Fruit fly (Drosophila melanogaster) whole organism, prepupa: ENCODE data around the gene TrpRS.

Source experiments
- Blimp-1 ChIP-seq: fragments of 200-800 bp; sonication (Bioruptor generic); optimal IDR thresholded peaks from 3 replicates; lab custom pipeline; 2017; ENCODE audit warnings: missing biosample characterization, missing genetic modification characterization, mild to moderate bottlenecking, moderate library complexity, missing genetic modification reagents
- CG10631 ChIP-seq: fragments of 200-800 bp; sonication (Bioruptor generic); optimal IDR thresholded peaks from 2 replicates; lab custom pipeline; 2016; ENCODE audit warnings: missing biosample characterization, missing genetic modification characterization
- CG10669 ChIP-seq: fragments of 200-800 bp; sonication (Bioruptor generic); optimal IDR thresholded peaks from 3 replicates; lab custom pipeline; 2018; ENCODE audit warnings: missing biosample characterization, mild to moderate bottlenecking, missing genetic modification characterization, moderate library complexity
- CG11762 ChIP-seq: fragments of 200-800 bp; sonication (Bioruptor generic); optimal IDR thresholded peaks from 3 replicates; lab custom pipeline; 2016; ENCODE audit warnings: missing biosample characterization, missing genetic modification characterization; ENCODE audit not compliant: insufficient read depth
- CG11902 ChIP-seq: fragments of 200-800 bp; sonication (Bioruptor generic); optimal IDR thresholded peaks from 3 replicates; lab custom pipeline; 2016; ENCODE audit warnings: missing biosample characterization, missing genetic modification characterization
- CG15336 ChIP-seq: fragments of 200-800 bp; sonication (Bioruptor generic); IDR thresholded peaks from 2 replicates; pipeline ENCODE4 v1.3.6; 2022; ENCODE audit warnings: missing biosample characterization, missing genetic modification characterization
- CG3032 ChIP-seq: fragments of 200-800 bp; optimal IDR thresholded peaks from 2 replicates; lab custom pipeline; 2019; ENCODE audit warnings: missing biosample characterization, mild to moderate bottlenecking, missing genetic modification characterization, moderate library complexity
- CG31627 ChIP-seq: fragments of 200-800 bp; sonication (Bioruptor generic); optimal IDR thresholded peaks from 3 replicates; lab custom pipeline; 2016; ENCODE audit warnings: missing biosample characterization, missing genetic modification characterization
- CG34406 ChIP-seq: fragments of 200-800 bp; sonication (Bioruptor generic); optimal IDR thresholded peaks from 3 replicates; lab custom pipeline; 2016; ENCODE audit warnings: missing biosample characterization, missing genetic modification characterization
- CG3919 ChIP-seq: fragments of 200-800 bp; sonication (Bioruptor generic); optimal IDR thresholded peaks from 3 replicates; lab custom pipeline; 2016; ENCODE audit warnings: missing biosample characterization, missing genetic modification characterization
- CG6163 ChIP-seq: fragments of 200-800 bp; sonication (Bioruptor generic); IDR thresholded peaks from 3 replicates; pipeline ENCODE4 v1.3.6; 2022; ENCODE audit warnings: missing biosample characterization, missing genetic modification characterization
- CG6792 ChIP-seq: fragments of 200-800 bp; sonication (Bioruptor generic); optimal IDR thresholded peaks from 3 replicates; lab custom pipeline; 2016; ENCODE audit warnings: missing biosample characterization, missing genetic modification characterization
- CG6808 ChIP-seq: fragments of 200-800 bp; sonication (Bioruptor generic); optimal IDR thresholded peaks from 3 replicates; lab custom pipeline; 2017; ENCODE audit warnings: missing biosample characterization, missing genetic modification characterization, mild to moderate bottlenecking, moderate library complexity, missing genetic modification reagents
- CG7368 ChIP-seq: fragments of 200-800 bp; sonication (Bioruptor generic); optimal IDR thresholded peaks from 3 replicates; lab custom pipeline; 2016; ENCODE audit warnings: missing biosample characterization, missing genetic modification characterization
- CG8119 ChIP-seq: fragments of 200-800 bp; sonication (Bioruptor generic); IDR thresholded peaks from 3 replicates; pipeline ENCODE4 v1.3.6; 2022; ENCODE audit warnings: missing biosample characterization, missing genetic modification characterization
- CG8319 ChIP-seq: fragments of 200-800 bp; sonication (Bioruptor generic); optimal IDR thresholded peaks from 3 replicates; lab custom pipeline; 2016; ENCODE audit warnings: missing biosample characterization, missing genetic modification characterization
- CG8632 ChIP-seq: fragments of 200-800 bp; sonication (Bioruptor generic); optimal IDR thresholded peaks from 3 replicates; lab custom pipeline; 2016; ENCODE audit warnings: missing biosample characterization, missing genetic modification characterization
- CG9139 ChIP-seq: fragments of 200-800 bp; sonication (Bioruptor generic); optimal IDR thresholded peaks from 3 replicates; lab custom pipeline; 2017; ENCODE audit warnings: missing biosample characterization, mild to moderate bottlenecking, missing genetic modification characterization
- Eip75B ChIP-seq: fragments of 200-800 bp; sonication (Bioruptor generic); optimal IDR thresholded peaks from 3 replicates; lab custom pipeline; 2016; ENCODE audit warnings: missing biosample characterization, missing genetic modification characterization
- Eip78C ChIP-seq: fragments of 200-800 bp; sonication (Bioruptor generic); peaks from one replicate; lab custom pipeline; 2016; ENCODE audit warnings: missing biosample characterization, missing genetic modification characterization
- Eip93F ChIP-seq: fragments of 200-800 bp; sonication (Bioruptor generic); optimal IDR thresholded peaks from 2 replicates; lab custom pipeline; 2016; ENCODE audit warnings: missing biosample characterization, mild to moderate bottlenecking, missing genetic modification characterization
- Ets21C ChIP-seq: fragments of 200-800 bp; sonication (Bioruptor generic); optimal IDR thresholded peaks from 3 replicates; lab custom pipeline; 2016; ENCODE audit warnings: missing biosample characterization, missing genetic modification characterization
- Ets96B ChIP-seq: fragments of 200-800 bp; optimal IDR thresholded peaks from 2 replicates; lab custom pipeline; 2019; ENCODE audit warnings: missing biosample characterization, mild to moderate bottlenecking, missing genetic modification characterization, moderate library complexity
- Gug ChIP-seq: fragments of 200-800 bp; sonication (Bioruptor generic); IDR thresholded peaks from 2 replicates; pipeline ENCODE4 v1.3.6; 2022; ENCODE audit warnings: missing biosample characterization, missing genetic modification characterization
- Lpt ChIP-seq: fragments of 200-800 bp; sonication (Bioruptor generic); optimal IDR thresholded peaks from 3 replicates; lab custom pipeline; 2016; ENCODE audit warnings: missing biosample characterization, missing genetic modification characterization
- Met ChIP-seq: fragments of 200-800 bp; sonication (Bioruptor generic); optimal IDR thresholded peaks from 3 replicates; lab custom pipeline; 2016; ENCODE audit warnings: missing biosample characterization, missing genetic modification characterization
- OdsH ChIP-seq: fragments of 200-800 bp; sonication (Bioruptor generic); optimal IDR thresholded peaks from 3 replicates; lab custom pipeline; 2016; ENCODE audit warnings: missing biosample characterization, missing genetic modification characterization
- Smox ChIP-seq: fragments of 200-800 bp; sonication (Bioruptor generic); optimal IDR thresholded peaks from 3 replicates; lab custom pipeline; 2016; ENCODE audit warnings: missing biosample characterization, missing genetic modification characterization
- Sox14 ChIP-seq: fragments of 200-800 bp; sonication (Bioruptor generic); optimal IDR thresholded peaks from 3 replicates; lab custom pipeline; 2016; ENCODE audit warnings: missing biosample characterization, missing genetic modification characterization
- Sox15 ChIP-seq: fragments of 200-800 bp; sonication (Bioruptor generic); optimal IDR thresholded peaks from 3 replicates; lab custom pipeline; 2016; ENCODE audit warnings: missing biosample characterization, missing genetic modification characterization
- acj6 ChIP-seq: fragments of 200-800 bp; sonication (Bioruptor generic); optimal IDR thresholded peaks from 3 replicates; lab custom pipeline; 2016; ENCODE audit warnings: missing biosample characterization, missing genetic modification characterization
- dac ChIP-seq: fragments of 200-800 bp; sonication (Bioruptor generic); optimal IDR thresholded peaks from 2 replicates; lab custom pipeline; 2017; ENCODE audit warnings: missing biosample characterization, mild to moderate bottlenecking, missing genetic modification characterization
- dsx ChIP-seq: fragments of 200-800 bp; optimal IDR thresholded peaks from 3 replicates; lab custom pipeline; 2019; ENCODE audit warnings: missing biosample characterization, mild to moderate bottlenecking, missing genetic modification characterization, moderate library complexity; ENCODE audit not compliant: poor library complexity, severe bottlenecking
- esn ChIP-seq: fragments of 200-800 bp; sonication (Bioruptor generic); optimal IDR thresholded peaks from 2 replicates; lab custom pipeline; 2016; ENCODE audit warnings: missing biosample characterization, mild to moderate bottlenecking, missing genetic modification characterization, moderate library complexity
- fd59A ChIP-seq: fragments of 200-800 bp; sonication (Bioruptor generic); optimal IDR thresholded peaks from 2 replicates; lab custom pipeline; 2017; ENCODE audit warnings: missing biosample characterization, mild to moderate bottlenecking, missing genetic modification characterization, missing genetic modification reagents
- fkh ChIP-seq: fragments of 200-800 bp; sonication (Bioruptor generic); optimal IDR thresholded peaks from 3 replicates; lab custom pipeline; 2017; ENCODE audit warnings: missing biosample characterization, mild to moderate bottlenecking, missing genetic modification characterization, moderate library complexity
- lz ChIP-seq: fragments of 200-800 bp; sonication (Bioruptor generic); optimal IDR thresholded peaks from 3 replicates; lab custom pipeline; 2016; ENCODE audit warnings: missing biosample characterization, missing genetic modification characterization
- net ChIP-seq: fragments of 200-800 bp; sonication (Bioruptor generic); optimal IDR thresholded peaks from 3 replicates; lab custom pipeline; 2016; ENCODE audit warnings: missing biosample characterization, missing genetic modification characterization
- pdm3 ChIP-seq: fragments of 200-800 bp; sonication (Bioruptor generic); optimal IDR thresholded peaks from 3 replicates; lab custom pipeline; 2016; ENCODE audit warnings: missing biosample characterization, missing genetic modification characterization
- salr ChIP-seq, 2 experiments: fragments of 200-800 bp; sonication (Bioruptor generic); optimal IDR thresholded peaks; 3 replicates each; lab custom pipeline; 2016 to 2018; ENCODE audit warnings: missing biosample characterization in 2 of 2, missing genetic modification characterization in 2 of 2, mild to moderate bottlenecking in 1 of 2
- spab ChIP-seq: fragments of 200-800 bp; sonication (Bioruptor generic); optimal IDR thresholded peaks from 2 replicates; lab custom pipeline; 2017; ENCODE audit warnings: missing biosample characterization, mild to moderate bottlenecking, missing genetic modification characterization, missing genetic modification reagents
- ss ChIP-seq, 2 experiments: fragments of 200-800 bp; sonication (Bioruptor generic); optimal IDR thresholded peaks; 2 replicates in 1 of 2; 3 replicates in 1 of 2; lab custom pipeline; 2017 to 2018; ENCODE audit warnings: mild to moderate bottlenecking in 2 of 2, missing biosample characterization in 2 of 2, missing genetic modification characterization in 2 of 2, moderate library complexity in 1 of 2
- topi ChIP-seq: fragments of 200-800 bp; sonication (Bioruptor generic); optimal IDR thresholded peaks from 3 replicates; lab custom pipeline; 2016; ENCODE audit warnings: missing biosample characterization, missing genetic modification characterization
- vri ChIP-seq: fragments of 200-800 bp; sonication (Bioruptor generic); optimal IDR thresholded peaks from 3 replicates; lab custom pipeline; 2016; ENCODE audit warnings: missing biosample characterization, mild to moderate bottlenecking, missing genetic modification characterization

Gene TrpRS

dm6 chr3R:9245576-9246200 lies 21.0 kb downstream of the TrpRS start, which contains the start of gene Vps15 (continued):
- TF ChIP-seq CG10669 (GFP tag; lab: Kevin White, UChicago) (peak; percentile 56), CG8119 (peak; percentile 57; the same call in 2 of the 3 replicates), CG10631 (peak; percentile 65), topi (GFP tag; lab: Kevin White, UChicago) (peak; percentile 71), Smox (GFP tag; lab: Kevin White, UChicago) (peak; percentile 74), Sox14 (GFP tag; lab: Kevin White, UChicago) (peak; percentile 71), ss (GFP tag; optimal IDR thresholded peaks at IDR 0.05; lab: Kevin White, UChicago) (peak in 1 of 2 experiments; percentile 44), Eip78C (GFP tag; lab: Kevin White, UChicago) (peak; percentile 89), acj6 (peak; percentile 69), CG6808 (GFP tag; lab: Kevin White, UChicago) (peak; percentile 42), CG15336 (GFP tag; lab: Robert Waterston, UW) (0 out of 2 replicates have a peak, but pooled peaks have one; percentile 43), salr (GFP tag; optimal IDR thresholded peaks at IDR 0.05; lab: Kevin White, UChicago) (peak in 1 of 2 experiments; percentile 23), OdsH (GFP tag; lab: Kevin White, UChicago) (peak; percentile 61), Blimp-1 (GFP tag; lab: Kevin White, UChicago) (no peak), Ets96B (peak; percentile 77), pdm3 (peak; percentile 71), CG6792 (GFP tag; lab: Kevin White, UChicago) (peak; percentile 43), Sox15 (GFP tag; lab: Kevin White, UChicago) (peak; percentile 5), spab (GFP tag; lab: Kevin White, UChicago) (no peak), net (GFP tag; lab: Kevin White, UChicago) (no peak), Ets21C (peak; percentile 53), CG8632 (GFP tag; lab: Kevin White, UChicago) (peak; percentile 61), dsx (GFP tag; lab: Kevin White, UChicago) (peak; percentile 74), fd59A (GFP tag; lab: Kevin White, UChicago) (no peak), CG31627 (GFP tag; lab: Kevin White, UChicago) (peak; percentile 59), CG8319 (GFP tag; lab: Kevin White, UChicago) (no peak)

- TF ChIP-seq Ets96B (no peak), salr (GFP tag; optimal IDR thresholded peaks at IDR 0.05; lab: Kevin White, UChicago) (no peak), Eip93F (GFP tag; lab: Kevin White, UChicago) (no peak), CG11762 (GFP tag; lab: Kevin White, UChicago) (no peak), Smox (GFP tag; lab: Kevin White, UChicago) (no peak), CG6792 (GFP tag; lab: Kevin White, UChicago) (no peak), vri (GFP tag; lab: Kevin White, UChicago) (no peak), CG3919 (GFP tag; lab: Kevin White, UChicago) (no peak), fkh (GFP tag; lab: Kevin White, UChicago) (no peak), CG6163 (GFP tag; lab: Robert Waterston, UW) (no peak), net (GFP tag; lab: Kevin White, UChicago) (no peak), dac (GFP tag; lab: Kevin White, UChicago) (no peak)
Measured at dm6 chr3R:9240554-9240953, 26.1 kb downstream of the TrpRS start, which contains the start of gene D1. D1 (minus strand) TSS chr3R:9240654.

- peak; percentile 34 for TF ChIP-seq Sox14 (GFP tag; lab: Kevin White, UChicago)
- no peak for TF ChIP-seq lz
- no peak for TF ChIP-seq Eip75B (GFP tag; lab: Kevin White, UChicago)
- TF ChIP-seq topi (GFP tag; lab: Kevin White, UChicago): no peak
- TF ChIP-seq Gug (GFP tag; lab: Robert Waterston, UW): no peak
- TF ChIP-seq pdm3: no peak
- peak; percentile 45 for TF ChIP-seq fkh (GFP tag; lab: Kevin White, UChicago)
- no peak for TF ChIP-seq CG8119
- peak; percentile 27 for TF ChIP-seq dsx (GFP tag; lab: Kevin White, UChicago)
- no peak for TF ChIP-seq CG3919 (GFP tag; lab: Kevin White, UChicago)
- TF ChIP-seq CG34406: no peak
- TF ChIP-seq Met: no peak
- no peak for TF ChIP-seq CG11902
- peak; percentile 70 for TF ChIP-seq Eip78C (GFP tag; lab: Kevin White, UChicago)
- TF ChIP-seq Lpt (GFP tag; lab: Kevin White, UChicago): no peak
- TF ChIP-seq esn (GFP tag; lab: Kevin White, UChicago): peak; percentile 32
- no peak for TF ChIP-seq CG6792 (GFP tag; lab: Kevin White, UChicago)
- TF ChIP-seq ss (GFP tag; optimal IDR thresholded peaks at IDR 0.05; lab: Kevin White, UChicago): peak; percentile 40 to 44
- TF ChIP-seq CG3032 (tag; lab: Kevin White, UChicago): peak; percentile 17
- no peak for TF ChIP-seq CG9139 (GFP tag; lab: Kevin White, UChicago)
- TF ChIP-seq CG7368 (GFP tag; lab: Kevin White, UChicago): no peak
- no peak for TF ChIP-seq Eip93F (GFP tag; lab: Kevin White, UChicago)
- TF ChIP-seq Blimp-1 (GFP tag; lab: Kevin White, UChicago): no peak
- TF ChIP-seq CG8319 (GFP tag; lab: Kevin White, UChicago): no peak
Measured at dm6 chr3R:9239941-9240400, 26.7 kb downstream of the TrpRS start.
